Worm (Caenorhabditis elegans): ENCODE results near the gene srr-10.
A peak's percentile ranks its signal among the peaks of the same experiment; 100 is the strongest.

Gene srr-10

ce11 chrV:7717629-7718028 is 17.8 kb upstream of the srr-10 start, which contains the start of gene ZK105.5:
ZK105.5 (minus strand) TSS chrV:7717729.
- TF ChIP-seq ama-1 (optimal IDR thresholded peaks at IDR 0.05), result no peak

ce11 chrV:7721945-7722344 is 13.5 kb upstream of the srr-10 start, which contains the start of gene ZK105.14:
ZK105.14 (minus strand) TSS chrV:7722045.
- no peak for TF ChIP-seq lin-11 (tag; optimal IDR thresholded peaks at IDR 0.05)

ce11 chrV:7723967-7724544 is 11.4 kb upstream of the srr-10 start, which contains the start of the genes ZK105.6 and ZK105.8:
ZK105.6 (minus strand) TSS chrV:7724067.
ZK105.8 (plus strand) TSS chrV:7724494.
- TF ChIP-seq gmeb-1 (tag; optimal IDR thresholded peaks at IDR 0.05) (no peak), ztf-11 (tag; optimal IDR thresholded peaks at IDR 0.05) (no peak), sem-4 (tag; optimal IDR thresholded peaks at IDR 0.05) (no peak), alr-1 (tag; optimal IDR thresholded peaks at IDR 0.05) (no peak), ztf-4 (tag; optimal IDR thresholded peaks at IDR 0.05) (no peak), unc-39 (tag; optimal IDR thresholded peaks at IDR 0.05) (no peak), Y55F3AM.14 (GFP tag; optimal IDR thresholded peaks at IDR 0.05) (no peak), dmd-4 (tag; optimal IDR thresholded peaks at IDR 0.05) (no peak), skn-1 (tag; optimal IDR thresholded peaks at IDR 0.05) (no peak), egl-27 (tag; optimal IDR thresholded peaks at IDR 0.05) (no peak), lin-39 (tag; optimal IDR thresholded peaks at IDR 0.05) (no peak), mab-5 (tag; optimal IDR thresholded peaks at IDR 0.05) (no peak), C34F6.9 (tag; optimal IDR thresholded peaks at IDR 0.05) (no peak), snpc-4 (tag; optimal IDR thresholded peaks at IDR 0.05) (no peak)

- TF ChIP-seq unc-55 (GFP tag; optimal IDR thresholded peaks at IDR 0.05) (peak; percentile 71), nhr-77 (tag; optimal IDR thresholded peaks at IDR 0.05) (no peak), elt-3 (tag; optimal IDR thresholded peaks at IDR 0.05) (no peak), dmd-4 (tag; optimal IDR thresholded peaks at IDR 0.05) (no peak), fos-1 (tag; optimal IDR thresholded peaks at IDR 0.05) (no peak), skn-1 (tag; optimal IDR thresholded peaks at IDR 0.05) (no peak), snpc-4 (tag; optimal IDR thresholded peaks at IDR 0.05) (no peak)
Observed at ce11 chrV:7726202-7726601, 9.2 kb upstream of the srr-10 start.

- TF ChIP-seq lsy-2 (tag; optimal IDR thresholded peaks at IDR 0.05) (peak in 1 of 2 experiments; percentile 22), alr-1 (tag; optimal IDR thresholded peaks at IDR 0.05) (no peak), C34F6.9 (tag; optimal IDR thresholded peaks at IDR 0.05) (peak; percentile 28), ama-1 (optimal IDR thresholded peaks at IDR 0.05) (no peak), unc-55 (GFP tag; optimal IDR thresholded peaks at IDR 0.05) (peak; percentile 34), mab-5 (tag; optimal IDR thresholded peaks at IDR 0.05) (no peak), F13H6.1 (tag; optimal IDR thresholded peaks at IDR 0.05) (peak; percentile 27), crh-2 (tag; optimal IDR thresholded peaks at IDR 0.05) (peak; percentile 33), sma-9 (GFP tag; optimal IDR thresholded peaks at IDR 0.05) (peak; percentile 52), sma-9 (tag; optimal IDR thresholded peaks at IDR 0.05) (no peak)
Observed at ce11 chrV:7726927-7727326, 8.5 kb upstream of the srr-10 start.

ce11 chrV:7728003-7728678 is 7.3 kb upstream of the srr-10 start:
- TF ChIP-seq sma-3 (GFP tag; optimal IDR thresholded peaks at IDR 0.05), result no peak
- peak; percentile 85 for TF ChIP-seq blmp-1 (tag; optimal IDR thresholded peaks at IDR 0.05; ENCODE audit: insufficient read depth)
- no peak for TF ChIP-seq elt-3 (tag; optimal IDR thresholded peaks at IDR 0.05)
- no peak for TF ChIP-seq skn-1 (tag; optimal IDR thresholded peaks at IDR 0.05)
- no peak for TF ChIP-seq ztf-1 (GFP tag; conservative IDR thresholded peaks at IDR 0.05)
- no peak for TF ChIP-seq nhr-77 (tag; optimal IDR thresholded peaks at IDR 0.05)
- TF ChIP-seq ztf-4 (tag; optimal IDR thresholded peaks at IDR 0.05), result peak; percentile 67
- peak; percentile 91 for TF ChIP-seq nhr-129 (tag; optimal IDR thresholded peaks at IDR 0.05)
- peak; percentile 94 for TF ChIP-seq C34F6.9 (tag; optimal IDR thresholded peaks at IDR 0.05)
- TF ChIP-seq mdl-1 (tag; optimal IDR thresholded peaks at IDR 0.05), result peak; percentile 68
- peak; percentile 71 for TF ChIP-seq lin-13 (GFP tag; optimal IDR thresholded peaks at IDR 0.05)
- no peak for TF ChIP-seq ama-1 (optimal IDR thresholded peaks at IDR 0.05)
- peak; percentile 94 for TF ChIP-seq F13H6.1 (tag; optimal IDR thresholded peaks at IDR 0.05)
- no peak for TF ChIP-seq gmeb-1 (tag; optimal IDR thresholded peaks at IDR 0.05)
- TF ChIP-seq crh-2 (tag; optimal IDR thresholded peaks at IDR 0.05), result peak; percentile 78
- peak; percentile 50 for TF ChIP-seq sem-4 (tag; optimal IDR thresholded peaks at IDR 0.05)
- TF ChIP-seq aly-2 (tag; optimal IDR thresholded peaks at IDR 0.05), result no peak
- TF ChIP-seq nhr-23 (tag; optimal IDR thresholded peaks at IDR 0.05), result no peak
- no peak for TF ChIP-seq nhr-6 (tag; optimal IDR thresholded peaks at IDR 0.05)
- peak; percentile 41 for TF ChIP-seq lin-11 (tag; optimal IDR thresholded peaks at IDR 0.05)
- no peak for TF ChIP-seq snpc-4 (tag; optimal IDR thresholded peaks at IDR 0.05)
- no peak for TF ChIP-seq unc-39 (tag; optimal IDR thresholded peaks at IDR 0.05)
- TF ChIP-seq nhr-25 (tag; optimal IDR thresholded peaks at IDR 0.05), result peak; percentile 52
- no peak for TF ChIP-seq lin-39 (tag; optimal IDR thresholded peaks at IDR 0.05)
- no peak for TF ChIP-seq mbf-1 (tag; optimal IDR thresholded peaks at IDR 0.05)
- no peak for TF ChIP-seq nhr-10 (tag; optimal IDR thresholded peaks at IDR 0.05)
- no peak for TF ChIP-seq nhr-237 (tag; optimal IDR thresholded peaks at IDR 0.05)
- TF ChIP-seq lsy-2 (tag; optimal IDR thresholded peaks at IDR 0.05), result peak; percentile 51 to 75
- no peak for TF ChIP-seq ceh-16 (tag; optimal IDR thresholded peaks at IDR 0.05)

All from whole organism, L2 larva.